Worm (Caenorhabditis elegans) whole organism, L4 larva: ENCODE data around the gene F57B1.6.

Experiments used
- F26F4.8 ChIP-seq: fragments of 200-800 bp; sonication (Bioruptor generic); conservative IDR thresholded peaks from 2 replicates; pipeline ENCODE4 v1.3.6; 2022; ENCODE audit warnings: missing genetic modification characterization, missing compliant biosample characterization
- R02D3.7 ChIP-seq: fragments of 150-350 bp; sonication (generic microtip); optimal IDR thresholded peaks from 3 replicates; lab custom pipeline; 2014; ENCODE audit warnings: missing biosample characterization, missing genetic modification characterization
- Y105C5A.15 ChIP-seq: fragments of 200-800 bp; sonication (Bioruptor generic); IDR thresholded peaks from 2 replicates; pipeline ENCODE4 v1.3.6; 2022; ENCODE audit warnings: missing genetic modification characterization, missing compliant biosample characterization
- ZK337.2 ChIP-seq: fragments of 200-800 bp; sonication (Bioruptor generic); IDR thresholded peaks from 2 replicates; pipeline ENCODE4 v1.3.6; 2022; ENCODE audit warnings: missing genetic modification reagents, missing genetic modification characterization, missing compliant biosample characterization
- aha-1 ChIP-seq: fragments of 150-350 bp; peaks from one replicate; lab custom pipeline; 2014; ENCODE audit warnings: missing biosample characterization, missing genetic modification characterization
- arid-1 ChIP-seq: fragments of 200-800 bp; sonication (Bioruptor generic); conservative IDR thresholded peaks from 2 replicates; pipeline ENCODE4 v1.3.6; 2022; ENCODE audit warnings: missing genetic modification reagents, missing genetic modification characterization, missing compliant biosample characterization
- ces-1 ChIP-seq: fragments of 150-350 bp; sonication (generic microtip); optimal IDR thresholded peaks from 4 replicates; lab custom pipeline; 2014; ENCODE audit warnings: missing biosample characterization, missing genetic modification reagents, missing genetic modification characterization
- ctbp-1 ChIP-seq: fragments of 200-800 bp; sonication (Bioruptor generic); IDR thresholded peaks from 2 replicates; pipeline ENCODE4 v1.3.6; 2022; ENCODE audit warnings: missing genetic modification reagents, missing genetic modification characterization, missing compliant biosample characterization
- daf-16 ChIP-seq, 3 experiments: sonication (generic microtip); optimal IDR thresholded peaks; 2 replicates each; lab custom pipeline; 2016 to 2017; ENCODE audit warnings: missing genetic modification characterization in 3 of 3, missing genetic modification reagents in 3 of 3, mild to moderate bottlenecking in 2 of 3, missing compliant biosample characterization in 2 of 3, missing biosample characterization in 1 of 3, moderate library complexity in 1 of 3
- daf-19 ChIP-seq: fragments of 200-800 bp; sonication (Bioruptor generic); conservative IDR thresholded peaks from 2 replicates; pipeline ENCODE4 v1.3.6; 2022; ENCODE audit warnings: missing genetic modification characterization, missing compliant biosample characterization
- dpl-1 ChIP-seq: fragments of 150-350 bp; optimal IDR thresholded peaks from 2 replicates; lab custom pipeline; 2014; ENCODE audit warnings: missing biosample characterization, missing genetic modification reagents, missing genetic modification characterization
- dve-1 ChIP-seq: sonication (generic microtip); optimal IDR thresholded peaks from 2 replicates; lab custom pipeline; 2017; ENCODE audit warnings: antibody characterized with exemption, mild to moderate bottlenecking, missing genetic modification characterization, missing compliant biosample characterization; ENCODE audit not compliant: insufficient read depth
- fkh-10 ChIP-seq: fragments of 150-350 bp; optimal IDR thresholded peaks from 2 replicates; lab custom pipeline; 2014; ENCODE audit warnings: missing biosample characterization, missing genetic modification reagents, missing genetic modification characterization
- hlh-30 ChIP-seq: sonication (generic microtip); optimal IDR thresholded peaks from 2 replicates; lab custom pipeline; 2017; ENCODE audit warnings: antibody characterized with exemption, mild to moderate bottlenecking, missing genetic modification characterization, missing compliant biosample characterization; ENCODE audit not compliant: insufficient read depth
- hmg-1.1 ChIP-seq: fragments of 200-800 bp; sonication (Bioruptor generic); IDR thresholded peaks from 2 replicates; pipeline ENCODE4 v1.3.6; 2022; ENCODE audit warnings: missing genetic modification reagents, missing genetic modification characterization, missing compliant biosample characterization
- lin-38 ChIP-seq: fragments of 200-800 bp; sonication (Bioruptor generic); IDR thresholded peaks from 2 replicates; pipeline ENCODE4 v1.3.6; 2022; ENCODE audit warnings: missing genetic modification reagents, missing genetic modification characterization, missing compliant biosample characterization
- lsy-2 ChIP-seq, 2 experiments: fragments of 150-350 bp in 1 of 2; sonication (generic microtip) in 1 of 2; optimal IDR thresholded peaks; 2 replicates each; lab custom pipeline; 2014 to 2017; ENCODE audit warnings: missing biosample characterization in 2 of 2, missing genetic modification characterization in 2 of 2
- mdl-1 ChIP-seq, 2 experiments: fragments of 150-350 bp in 1 of 2; sonication (generic microtip) in 1 of 2; optimal IDR thresholded peaks; 2 replicates each; lab custom pipeline; 2014 to 2017; ENCODE audit warnings: missing biosample characterization in 2 of 2, missing genetic modification characterization in 2 of 2
- mxl-3 ChIP-seq: fragments of 200-800 bp; sonication (Bioruptor generic); optimal IDR thresholded peaks from 2 replicates; lab custom pipeline; 2018; ENCODE audit warnings: mild to moderate bottlenecking, missing genetic modification characterization, missing compliant biosample characterization
- nhr-102 ChIP-seq: sonication (generic microtip); optimal IDR thresholded peaks from 2 replicates; lab custom pipeline; 2016; ENCODE audit warnings: mild to moderate bottlenecking, missing genetic modification characterization, moderate library complexity, missing compliant biosample characterization
- nhr-237 ChIP-seq: sonication (generic microtip); optimal IDR thresholded peaks from 2 replicates; lab custom pipeline; 2017; ENCODE audit warnings: missing biosample characterization, missing genetic modification characterization
- nhr-25 ChIP-seq: sonication (generic microtip); optimal IDR thresholded peaks from 2 replicates; lab custom pipeline; 2017; ENCODE audit warnings: missing genetic modification characterization, mild to moderate bottlenecking, missing compliant biosample characterization, antibody characterized with exemption, moderate library complexity, borderline replicate concordance; ENCODE audit not compliant: insufficient read depth
- nhr-28 ChIP-seq: fragments of 150-350 bp; optimal IDR thresholded peaks from 2 replicates; lab custom pipeline; 2014; ENCODE audit warnings: missing biosample characterization, missing genetic modification characterization
- nhr-41 ChIP-seq: fragments of 200-800 bp; sonication (Bioruptor generic); IDR thresholded peaks from 2 replicates; pipeline ENCODE4 v1.3.6; 2022; ENCODE audit warnings: missing genetic modification reagents, missing genetic modification characterization, missing compliant biosample characterization
- php-3 ChIP-seq: fragments of 200-800 bp; sonication (Bioruptor generic); IDR thresholded peaks from 2 replicates; pipeline ENCODE4 v1.3.6; 2022; ENCODE audit warnings: missing genetic modification reagents, missing genetic modification characterization, missing compliant biosample characterization
- snpc-1.2 ChIP-seq: fragments of 200-800 bp; sonication (Bioruptor generic); IDR thresholded peaks from 2 replicates; pipeline ENCODE4 v1.3.6; 2022; ENCODE audit warnings: missing genetic modification reagents, missing genetic modification characterization, missing compliant biosample characterization
- snpc-4 ChIP-seq: fragments of 150-350 bp; optimal IDR thresholded peaks from 2 replicates; lab custom pipeline; 2014; ENCODE audit warnings: missing biosample characterization, missing genetic modification characterization
- spr-1 ChIP-seq: sonication (generic microtip); optimal IDR thresholded peaks from 2 replicates; lab custom pipeline; 2016; ENCODE audit warnings: mild to moderate bottlenecking, missing genetic modification characterization, missing compliant biosample characterization
- tra-1 ChIP-seq: fragments of 200-800 bp; sonication (Bioruptor generic); IDR thresholded peaks from 2 replicates; pipeline ENCODE4 v1.3.6; 2022; ENCODE audit warnings: missing genetic modification reagents, missing genetic modification characterization, missing compliant biosample characterization
- unc-62 ChIP-seq, 3 experiments: fragments of 150-350 bp in 1 of 3; sonication (generic microtip); optimal IDR thresholded peaks in 2 of 3; peaks in 1 of 3; 1 replicate in 1 of 3; 2 replicates in 2 of 3; lab custom pipeline; 2014 to 2017; ENCODE audit warnings: missing biosample characterization in 3 of 3, missing genetic modification characterization in 3 of 3, missing genetic modification reagents in 3 of 3, missing genotype in 1 of 3
- ztf-11 ChIP-seq: fragments of 150-350 bp; optimal IDR thresholded peaks from 2 replicates; lab custom pipeline; 2014; ENCODE audit warnings: missing biosample characterization, missing genetic modification characterization

The F57B1.6 gene

ce11 chrV:13163841-13164240 lies 45.6 kb upstream of the F57B1.6 start (continued):
- no peak for TF ChIP-seq ztf-11 (tag; lab: Kevin White, UChicago)
- TF ChIP-seq tra-1 (GFP tag; lab: Robert Waterston, UW) = peak; percentile 76; the same call in 1 of the 2 replicates
- TF ChIP-seq lsy-2 (tag; optimal IDR thresholded peaks at IDR 0.05; lab: Kevin White, UChicago) = no peak
- TF ChIP-seq hmg-1.1 (GFP tag; lab: Robert Waterston, UW) = peak; percentile 40; the same call in 1 of the 2 replicates
- TF ChIP-seq nhr-237 (tag; lab: Kevin White, UChicago) = no peak
- TF ChIP-seq hlh-30 = peak; percentile 27
- TF ChIP-seq dve-1 (tag; lab: Kevin White, UChicago) = peak; percentile 79
- no peak for TF ChIP-seq lin-38 (GFP tag; lab: Robert Waterston, UW)
- 0 out of 2 replicates have a peak, but pooled peaks have one; percentile 17 for TF ChIP-seq arid-1 (GFP tag; lab: Robert Waterston, UW)
- TF ChIP-seq nhr-102 = no peak
- no peak for TF ChIP-seq Y105C5A.15 (GFP tag; lab: Robert Waterston, UW)

- TF ChIP-seq fkh-10 (GFP tag; lab: Kevin White, UChicago) (peak; percentile 38), ctbp-1 (GFP tag; lab: Robert Waterston, UW) (peak; percentile 28; the same call in 1 of the 2 replicates), spr-1 (tag; lab: Kevin White, UChicago) (no peak), ces-1 (GFP tag; lab: Kevin White, UChicago) (peak; percentile 20), ZK337.2 (GFP tag; lab: Robert Waterston, UW) (no peak), nhr-25 (tag; lab: Kevin White, UChicago) (no peak)
These were observed 44.2 kb upstream of the F57B1.6 start for ce11 chrV:13165244-13165643.

ce11 chrV:13166582-13166981 lies 42.9 kb upstream of the F57B1.6 start:
- TF ChIP-seq hlh-30 = peak; percentile 34
- TF ChIP-seq dpl-1 (GFP tag; lab: Kevin White, UChicago) = no peak
- peak; percentile 93 for TF ChIP-seq aha-1 (tag; lab: Kevin White, UChicago)

ce11 chrV:13170497-13170896 lies 38.9 kb upstream of the F57B1.6 start:
- TF ChIP-seq mdl-1 (tag; optimal IDR thresholded peaks at IDR 0.05; lab: Kevin White, UChicago) = no peak
- TF ChIP-seq daf-19 (GFP tag; lab: Robert Waterston, UW) = no peak
- no peak for TF ChIP-seq snpc-1.2 (GFP tag; lab: Robert Waterston, UW)
- TF ChIP-seq spr-1 (tag; lab: Kevin White, UChicago) = no peak
- peak in 1 of 2 experiments; percentile 63 for TF ChIP-seq unc-62 (GFP tag; optimal IDR thresholded peaks at IDR 0.05 in 1 of 2; lab: Kevin White, UChicago)
- TF ChIP-seq unc-62 (tag; optimal IDR thresholded peaks at IDR 0.05; lab: Kevin White, UChicago) = no peak

ce11 chrV:13173718-13174117 lies 35.7 kb upstream of the F57B1.6 start:
- TF ChIP-seq daf-19 (GFP tag; lab: Robert Waterston, UW) (no peak), php-3 (GFP tag; lab: Robert Waterston, UW) (0 out of 2 replicates have a peak, but pooled peaks have one; percentile 15), snpc-4 (no peak), fkh-10 (GFP tag; lab: Kevin White, UChicago) (no peak), tra-1 (GFP tag; lab: Robert Waterston, UW) (no peak), mxl-3 (GFP tag; lab: Kevin White, UChicago) (peak; percentile 9), daf-16 (GFP tag; optimal IDR thresholded peaks at IDR 0.05; lab: Kevin White, UChicago) (no peak), daf-16 (tag; optimal IDR thresholded peaks at IDR 0.05; lab: Kevin White, UChicago) (peak; percentile 5), aha-1 (tag; lab: Kevin White, UChicago) (peak; percentile 53), F26F4.8 (GFP tag; lab: Robert Waterston, UW) (no peak), hlh-30 (peak; percentile 11), nhr-28 (tag; lab: Kevin White, UChicago) (peak; percentile 56), R02D3.7 (tag; lab: Kevin White, UChicago) (no peak), nhr-41 (GFP tag; lab: Robert Waterston, UW) (peak; percentile 27; the same call in 1 of the 2 replicates)
